Worm (Caenorhabditis elegans): ENCODE measurements around the gene rpl-36.
A peak's percentile ranks its signal among the peaks of the same experiment; 100 is the strongest.

Gene rpl-36

DNA sequence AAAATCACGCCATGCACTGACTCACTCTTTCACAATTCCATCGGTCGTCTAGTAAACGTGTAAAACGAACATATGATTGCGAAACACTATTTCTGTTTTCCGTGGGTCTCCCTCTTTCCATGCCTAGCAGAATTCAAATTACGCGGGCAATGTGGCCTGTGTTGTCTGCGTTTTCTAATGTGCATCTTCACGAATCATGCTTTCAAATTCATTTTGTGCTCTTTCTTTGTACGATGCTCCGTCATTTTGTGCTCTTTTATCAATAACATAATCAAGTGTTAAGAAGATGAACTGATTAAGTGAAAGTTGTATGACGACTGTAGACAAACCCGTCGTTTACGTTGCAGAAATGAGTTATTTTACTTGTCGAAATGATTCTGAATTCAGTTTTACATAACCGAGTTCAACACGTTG lies 14.2 kb upstream of the rpl-36 start (continued):
- no peak for TF ChIP-seq Y56A3A.18 (GFP tag; IDR thresholded peaks at IDR 0.05)
- peak; percentile 27 for TF ChIP-seq K12H6.12 (tag; optimal IDR thresholded peaks at IDR 0.05)
- 0 out of 2 replicates have a peak, but pooled peaks have one; percentile 55 for TF ChIP-seq nfyb-1 (GFP tag; IDR thresholded peaks at IDR 0.05)
- TF ChIP-seq somi-1 (GFP tag; optimal IDR thresholded peaks at IDR 0.05), result no peak
- no peak for TF ChIP-seq ama-1 (optimal IDR thresholded peaks at IDR 0.05)
- TF ChIP-seq ama-1 (GFP tag; optimal IDR thresholded peaks at IDR 0.05), result no peak
- TF ChIP-seq akir-1 (GFP tag; optimal IDR thresholded peaks at IDR 0.05), result no peak
- TF ChIP-seq atf-7 (tag; optimal IDR thresholded peaks at IDR 0.05), result peak; percentile 42
- TF ChIP-seq madf-10 (tag; optimal IDR thresholded peaks at IDR 0.05), result no peak
- TF ChIP-seq lin-40 (tag; optimal IDR thresholded peaks at IDR 0.05), result peak; percentile 15
- TF ChIP-seq ceh-27 (GFP tag; optimal IDR thresholded peaks at IDR 0.05), result no peak
- peak; percentile 68 to 75 for TF ChIP-seq let-607 (tag; optimal IDR thresholded peaks at IDR 0.05)
- TF ChIP-seq lin-54 (GFP tag; optimal IDR thresholded peaks at IDR 0.05), result peak; percentile 61
- no peak for TF ChIP-seq mel-28 (tag; optimal IDR thresholded peaks at IDR 0.05; ENCODE audit: borderline replicate concordance)
- no peak for TF ChIP-seq attf-6 (GFP tag; IDR thresholded peaks at IDR 0.05)
- no peak for TF ChIP-seq ztf-28 (GFP tag; IDR thresholded peaks at IDR 0.05)
- no peak for TF ChIP-seq egl-18 (GFP tag; IDR thresholded peaks at IDR 0.05)
- peak; percentile 92 for TF ChIP-seq attf-5 (GFP tag; optimal IDR thresholded peaks at IDR 0.05)
- TF ChIP-seq Y95B8A.8 (GFP tag; IDR thresholded peaks at IDR 0.05), result no peak
- TF ChIP-seq egl-44 (GFP tag; IDR thresholded peaks at IDR 0.05), result no peak

DNA sequence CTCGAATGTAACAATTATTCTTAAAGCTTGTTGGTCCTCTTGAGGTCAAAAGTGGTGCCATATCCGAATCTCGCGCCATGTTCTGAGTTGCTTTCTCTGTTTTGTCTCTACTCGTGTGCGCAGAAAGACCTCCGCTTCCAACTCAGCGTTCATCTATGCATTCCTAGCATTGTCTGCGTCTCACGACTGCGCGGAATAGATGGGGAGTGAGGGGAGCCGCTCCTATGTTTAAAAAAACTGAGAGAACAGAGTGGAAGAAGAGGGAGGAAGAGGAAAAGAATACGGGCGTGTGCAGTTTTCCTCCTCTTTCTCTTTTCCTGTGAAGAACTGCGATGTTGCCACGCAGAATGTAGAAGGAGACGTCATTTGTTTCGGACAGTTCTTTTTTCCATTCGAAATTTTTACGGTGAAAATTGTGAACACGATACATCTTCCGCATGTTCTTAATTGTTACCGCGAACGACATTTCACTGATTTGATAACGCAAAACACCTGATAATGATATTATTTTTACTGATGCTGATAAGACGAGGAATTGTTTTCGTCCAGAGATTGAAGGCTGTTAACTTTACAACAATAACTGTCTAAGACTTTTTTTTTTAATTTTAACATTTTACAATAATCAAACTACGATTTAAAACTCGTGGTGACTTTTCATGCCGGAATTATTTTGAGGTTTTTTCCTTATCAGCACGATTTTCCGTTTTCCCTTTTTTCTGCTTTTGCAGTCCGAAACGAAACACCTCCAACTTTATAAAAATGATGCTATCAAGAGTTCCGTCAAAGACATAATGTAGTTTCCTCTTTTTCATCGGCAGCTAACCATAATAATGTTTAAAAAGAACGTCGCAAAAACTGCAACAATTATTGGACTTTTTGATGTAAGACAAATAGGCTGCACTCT lies 13.1 kb upstream of the rpl-36 start:
- TF ChIP-seq lin-26 (GFP tag; IDR thresholded peaks at IDR 0.05), result no peak
- no peak for TF ChIP-seq F37B4.10 (GFP tag; IDR thresholded peaks at IDR 0.05)
- TF ChIP-seq K12H6.12 (tag; optimal IDR thresholded peaks at IDR 0.05), result peak; percentile 43
- TF ChIP-seq ceh-40 (GFP tag; IDR thresholded peaks at IDR 0.05), result no peak
- peak; percentile 83 for TF ChIP-seq nhr-80 (tag; optimal IDR thresholded peaks at IDR 0.05)
- no peak for TF ChIP-seq bed-2 (GFP tag; IDR thresholded peaks at IDR 0.05)
- no peak for TF ChIP-seq tbp1 (GFP tag; optimal IDR thresholded peaks at IDR 0.05)
- TF ChIP-seq lsy-27 (tag; optimal IDR thresholded peaks at IDR 0.05; ENCODE audit: borderline replicate concordance, insufficient read depth), result no peak
- peak; percentile 36 for TF ChIP-seq ceh-27 (GFP tag; optimal IDR thresholded peaks at IDR 0.05)
- no peak for TF ChIP-seq egl-44 (GFP tag; IDR thresholded peaks at IDR 0.05)
- no peak for TF ChIP-seq hmg-20 (GFP tag; IDR thresholded peaks at IDR 0.05)
- peak; percentile 2 for TF ChIP-seq unc-62 (GFP tag; optimal IDR thresholded peaks at IDR 0.05)
- TF ChIP-seq attf-5 (GFP tag; optimal IDR thresholded peaks at IDR 0.05), result peak; percentile 47
- TF ChIP-seq let-607 (tag; optimal IDR thresholded peaks at IDR 0.05), result peak; percentile 96 to 97
- peak; percentile 78 for TF ChIP-seq zfh-2 (GFP tag; conservative IDR thresholded peaks at IDR 0.05)
- peak; percentile 39; the same call in 1 of the 2 replicates for TF ChIP-seq hmg-1.2 (GFP tag; IDR thresholded peaks at IDR 0.05)
- no peak for TF ChIP-seq egrh-3 (GFP tag; IDR thresholded peaks at IDR 0.05)
- no peak for TF ChIP-seq aptf-3 (GFP tag; IDR thresholded peaks at IDR 0.05)
- TF ChIP-seq ztf-18 (tag; optimal IDR thresholded peaks at IDR 0.05), result no peak
- TF ChIP-seq mel-28 (tag; optimal IDR thresholded peaks at IDR 0.05; ENCODE audit: borderline replicate concordance), result no peak
- no peak for TF ChIP-seq tlf-1 (GFP tag; optimal IDR thresholded peaks at IDR 0.05)
- TF ChIP-seq Y79H2A.3 (GFP tag; conservative IDR thresholded peaks at IDR 0.05), result no peak
- TF ChIP-seq B0019.2 (GFP tag; conservative IDR thresholded peaks at IDR 0.05), result no peak
- no peak for TF ChIP-seq fkh-3 (tag; optimal IDR thresholded peaks at IDR 0.05)
- no peak for TF ChIP-seq ekl-4 (GFP tag; IDR thresholded peaks at IDR 0.05)
- 0 out of 2 replicates have a peak, but pooled peaks have one; percentile 11 for TF ChIP-seq nfyb-1 (GFP tag; IDR thresholded peaks at IDR 0.05)
- no peak for TF ChIP-seq C06A6.2 (GFP tag; conservative IDR thresholded peaks at IDR 0.05)
- no peak for TF ChIP-seq athp-1 (tag; optimal IDR thresholded peaks at IDR 0.05)
- TF ChIP-seq B0261.1 (tag; optimal IDR thresholded peaks at IDR 0.05), result no peak
- no peak for TF ChIP-seq madf-3 (GFP tag; IDR thresholded peaks at IDR 0.05)
- peak; percentile 4 for TF ChIP-seq somi-1 (GFP tag; optimal IDR thresholded peaks at IDR 0.05)
- no peak for TF ChIP-seq ceh-91 (GFP tag; IDR thresholded peaks at IDR 0.05)
- TF ChIP-seq ztf-26 (tag; optimal IDR thresholded peaks at IDR 0.05), result no peak
- no peak for TF ChIP-seq tbx-9 (tag; optimal IDR thresholded peaks at IDR 0.05; ENCODE audit: borderline replicate concordance)
